Fruit fly (Drosophila melanogaster): ENCODE data around the gene CG33333.

DNA sequence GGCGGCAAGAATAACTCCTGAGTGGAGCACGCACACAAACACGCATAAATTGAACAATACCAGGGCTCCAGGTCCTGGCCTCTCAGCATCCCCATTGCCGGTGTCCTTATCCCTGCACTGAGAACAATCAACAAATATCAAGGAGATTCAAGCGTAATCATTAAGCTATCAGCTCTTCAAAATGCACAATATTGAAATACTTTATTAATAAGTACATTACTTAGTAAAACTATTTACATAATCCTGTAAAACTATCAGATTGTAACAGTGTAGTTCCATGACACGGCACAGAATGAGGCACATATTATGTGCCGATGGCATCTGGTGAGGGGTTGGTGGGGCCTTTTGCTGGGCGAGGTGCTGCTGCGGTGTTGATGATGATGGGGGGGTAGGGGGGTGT is 46.2 kb upstream of the CG33333 start:
- TF ChIP-seq Ets97D (GFP tag; optimal IDR thresholded peaks at IDR 0.05) (no peak), Rfx (GFP tag; IDR thresholded peaks at IDR 0.05) (peak; percentile 62), tin (GFP tag; optimal IDR thresholded peaks at IDR 0.05) (no peak)

Measured in whole organism, embryonic.